Worm (Caenorhabditis elegans) whole organism, L1 larva: ENCODE measurements around the gene F47C12.8.

Experiments
- C04F5.9 ChIP-seq: sonication (generic microtip); optimal IDR thresholded peaks from 2 replicates; lab custom pipeline; 2016; ENCODE audit warnings: missing genetic modification characterization, missing compliant biosample characterization
- C16A3.4 ChIP-seq: fragments of 150-350 bp; optimal IDR thresholded peaks from 2 replicates; lab custom pipeline; 2014; ENCODE audit warnings: missing biosample characterization, missing genetic modification characterization
- F16B12.6 ChIP-seq: fragments of 150-350 bp; optimal IDR thresholded peaks from 2 replicates; lab custom pipeline; 2014; ENCODE audit warnings: missing biosample characterization, missing genetic modification characterization
- Y116A8C.19 ChIP-seq: sonication (generic microtip); optimal IDR thresholded peaks from 2 replicates; lab custom pipeline; 2016; ENCODE audit warnings: missing compliant biosample characterization, missing genetic modification characterization, borderline replicate concordance
- ama-1 ChIP-seq: fragments of 150-350 bp; optimal IDR thresholded peaks from 2 replicates; lab custom pipeline; 2014
- ceh-63 ChIP-seq: fragments of 200-800 bp; sonication (Bioruptor generic); optimal IDR thresholded peaks from 2 replicates; lab custom pipeline; 2018; ENCODE audit warnings: mild to moderate bottlenecking, missing genetic modification characterization, missing compliant biosample characterization
- ceh-8 ChIP-seq: fragments of 200-800 bp; sonication (Bioruptor generic); optimal IDR thresholded peaks from 2 replicates; lab custom pipeline; 2018; ENCODE audit warnings: mild to moderate bottlenecking, missing genetic modification characterization, moderate library complexity, missing compliant biosample characterization
- ces-1 ChIP-seq: fragments of 150-350 bp; optimal IDR thresholded peaks from 2 replicates; lab custom pipeline; 2014; ENCODE audit warnings: missing biosample characterization, missing genetic modification reagents, missing genetic modification characterization
- dpl-1 ChIP-seq, 3 experiments: fragments of 150-350 bp in 2 of 3; sonication (generic microtip) in 1 of 3; optimal IDR thresholded peaks; 2 replicates each; lab custom pipeline; 2014 to 2017; ENCODE audit warnings: missing biosample characterization in 3 of 3, missing genetic modification characterization in 3 of 3, missing genetic modification reagents in 3 of 3
- dsc-1 ChIP-seq: sonication (generic microtip); optimal IDR thresholded peaks from 2 replicates; lab custom pipeline; 2016; ENCODE audit warnings: mild to moderate bottlenecking, missing genetic modification characterization, missing compliant biosample characterization
- efl-3 ChIP-seq: fragments of 200-800 bp; sonication (Bioruptor generic); optimal IDR thresholded peaks from 2 replicates; lab custom pipeline; 2018; ENCODE audit warnings: mild to moderate bottlenecking, missing genetic modification characterization, missing compliant biosample characterization
- egl-13 ChIP-seq: sonication (generic microtip); optimal IDR thresholded peaks from 2 replicates; lab custom pipeline; 2016; ENCODE audit warnings: missing genotype, missing genetic modification reagents, missing genetic modification characterization, missing compliant biosample characterization
- elt-2 ChIP-seq: sonication (generic microtip); optimal IDR thresholded peaks from 2 replicates; lab custom pipeline; 2016; ENCODE audit warnings: missing genetic modification characterization, mild to moderate bottlenecking, inconsistent platforms, missing compliant biosample characterization, missing genetic modification reagents
- ets-5 ChIP-seq: fragments of 200-800 bp; sonication (Bioruptor generic); IDR thresholded peaks from 2 replicates; pipeline ENCODE4 v1.3.6; 2022; ENCODE audit warnings: missing genetic modification characterization, missing compliant biosample characterization
- fos-1 ChIP-seq: fragments of 150-350 bp; optimal IDR thresholded peaks from 2 replicates; lab custom pipeline; 2014; ENCODE audit warnings: missing biosample characterization, missing genetic modification characterization
- grh-1 ChIP-seq: fragments of 200-800 bp; sonication (Bioruptor generic); IDR thresholded peaks from 2 replicates; pipeline ENCODE4 v1.3.6; 2022; ENCODE audit warnings: missing genetic modification reagents, missing genetic modification characterization, missing compliant biosample characterization
- hlh-17 ChIP-seq: fragments of 200-800 bp; sonication (Bioruptor generic); optimal IDR thresholded peaks from 2 replicates; lab custom pipeline; 2018; ENCODE audit warnings: missing genetic modification characterization, mild to moderate bottlenecking, missing compliant biosample characterization, moderate library complexity, borderline replicate concordance
- hlh-4 ChIP-seq: sonication (generic microtip); optimal IDR thresholded peaks from 2 replicates; lab custom pipeline; 2016; ENCODE audit warnings: mild to moderate bottlenecking, missing genetic modification characterization, missing compliant biosample characterization
- hpl-2 ChIP-seq: fragments of 150-350 bp; optimal IDR thresholded peaks from 2 replicates; lab custom pipeline; 2014; ENCODE audit warnings: missing biosample characterization, missing genetic modification reagents, missing genetic modification characterization
- isw-1 ChIP-seq: fragments of 200-800 bp; sonication (Bioruptor generic); IDR thresholded peaks from 2 replicates; pipeline ENCODE4 v1.3.6; 2022; ENCODE audit warnings: missing genetic modification characterization, missing compliant biosample characterization
- jun-1 ChIP-seq: fragments of 150-350 bp; optimal IDR thresholded peaks from 2 replicates; lab custom pipeline; 2014; ENCODE audit warnings: missing biosample characterization, missing genetic modification reagents, missing genetic modification characterization
- lin-13 ChIP-seq: fragments of 150-350 bp; optimal IDR thresholded peaks from 2 replicates; lab custom pipeline; 2014; ENCODE audit warnings: missing biosample characterization, missing genetic modification reagents, missing genetic modification characterization
- lin-15B ChIP-seq: fragments of 150-350 bp; sonication (generic microtip); optimal IDR thresholded peaks from 3 replicates; lab custom pipeline; 2014; ENCODE audit warnings: missing biosample characterization, missing genetic modification characterization
- lin-39 ChIP-seq: fragments of 150-350 bp; optimal IDR thresholded peaks from 2 replicates; lab custom pipeline; 2014; ENCODE audit warnings: missing biosample characterization, missing genetic modification reagents, missing genetic modification characterization
- lir-3 ChIP-seq: sonication (generic microtip); optimal IDR thresholded peaks from 2 replicates; lab custom pipeline; 2016; ENCODE audit warnings: mild to moderate bottlenecking, missing genetic modification characterization, moderate library complexity, missing compliant biosample characterization; ENCODE audit not compliant: poor library complexity
- lsy-2 ChIP-seq, 2 experiments: fragments of 150-350 bp; optimal IDR thresholded peaks; 2 replicates each; lab custom pipeline; 2014; ENCODE audit warnings: missing biosample characterization in 2 of 2, missing genetic modification characterization in 2 of 2
- mdl-1 ChIP-seq, 2 experiments: fragments of 150-350 bp; optimal IDR thresholded peaks; 2 replicates each; lab custom pipeline; 2014 to 2017; ENCODE audit warnings: missing biosample characterization in 2 of 2, missing genetic modification characterization in 2 of 2, inconsistent platforms in 1 of 2
- nhr-11 ChIP-seq: fragments of 150-350 bp; optimal IDR thresholded peaks from 2 replicates; lab custom pipeline; 2014; ENCODE audit warnings: missing biosample characterization, missing genetic modification characterization
- nhr-12 ChIP-seq: sonication (generic microtip); optimal IDR thresholded peaks from 2 replicates; lab custom pipeline; 2017; ENCODE audit warnings: missing biosample characterization, missing genetic modification characterization
- nhr-19 ChIP-seq: fragments of 200-800 bp; sonication (Bioruptor generic); conservative IDR thresholded peaks from 2 replicates; pipeline ENCODE4 v1.3.6; 2022; ENCODE audit warnings: missing genetic modification characterization, missing compliant biosample characterization
- nhr-20 ChIP-seq: sonication (generic microtip); optimal IDR thresholded peaks from 2 replicates; lab custom pipeline; 2016; ENCODE audit warnings: mild to moderate bottlenecking, missing genetic modification characterization, missing compliant biosample characterization
- nhr-47 ChIP-seq: sonication (generic microtip); optimal IDR thresholded peaks from 2 replicates; lab custom pipeline; 2016; ENCODE audit warnings: mild to moderate bottlenecking, missing genetic modification characterization, moderate library complexity, missing compliant biosample characterization
- nhr-77 ChIP-seq: fragments of 150-350 bp; optimal IDR thresholded peaks from 2 replicates; lab custom pipeline; 2014; ENCODE audit warnings: missing biosample characterization, missing genetic modification characterization
- nhr-90 ChIP-seq: sonication (generic microtip); optimal IDR thresholded peaks from 2 replicates; lab custom pipeline; 2016; ENCODE audit warnings: mild to moderate bottlenecking, missing genetic modification characterization, missing compliant biosample characterization; ENCODE audit not compliant: poor library complexity
- pag-3 ChIP-seq: sonication (generic microtip); optimal IDR thresholded peaks from 2 replicates; lab custom pipeline; 2017; ENCODE audit warnings: missing genetic modification characterization, mild to moderate bottlenecking, missing compliant biosample characterization, antibody characterized with exemption, borderline replicate concordance; ENCODE audit not compliant: insufficient read depth
- pqm-1 ChIP-seq: sonication (generic microtip); optimal IDR thresholded peaks from 3 replicates; lab custom pipeline; 2017; ENCODE audit warnings: missing biosample characterization, missing genetic modification characterization
- rnt-1 ChIP-seq: sonication (generic microtip); optimal IDR thresholded peaks from 2 replicates; lab custom pipeline; 2016; ENCODE audit warnings: mild to moderate bottlenecking, missing genetic modification characterization, moderate library complexity, missing compliant biosample characterization
- snu-23 ChIP-seq: sonication (generic microtip); optimal IDR thresholded peaks from 2 replicates; lab custom pipeline; 2016; ENCODE audit warnings: missing genetic modification characterization, missing compliant biosample characterization
- sptf-1 ChIP-seq: fragments of 150-350 bp; optimal IDR thresholded peaks from 2 replicates; lab custom pipeline; 2014; ENCODE audit warnings: missing biosample characterization, missing genetic modification characterization
- sup-37 ChIP-seq: fragments of 200-800 bp; sonication (Bioruptor generic); optimal IDR thresholded peaks from 2 replicates; lab custom pipeline; 2018; ENCODE audit warnings: mild to moderate bottlenecking, missing genetic modification characterization, missing compliant biosample characterization
- swsn-7 ChIP-seq: sonication (generic microtip); optimal IDR thresholded peaks from 2 replicates; lab custom pipeline; 2016; ENCODE audit warnings: missing genetic modification characterization, missing compliant biosample characterization
- unc-130 ChIP-seq: fragments of 150-350 bp; optimal IDR thresholded peaks from 2 replicates; lab custom pipeline; 2017; ENCODE audit warnings: missing biosample characterization, missing genetic modification characterization, inconsistent platforms
- unc-62 ChIP-seq: fragments of 150-350 bp; optimal IDR thresholded peaks from 2 replicates; lab custom pipeline; 2014; ENCODE audit warnings: missing biosample characterization, missing genetic modification reagents, missing genetic modification characterization
- unc-86 ChIP-seq: sonication (generic microtip); optimal IDR thresholded peaks from 2 replicates; lab custom pipeline; 2016; ENCODE audit warnings: missing genetic modification characterization, missing compliant biosample characterization
- zag-1 ChIP-seq: fragments of 150-350 bp; optimal IDR thresholded peaks from 2 replicates; lab custom pipeline; 2014; ENCODE audit warnings: missing biosample characterization, missing genetic modification characterization

Gene F47C12.8

ce11 chrIV:4019836-4020235 is 21.4 kb upstream of the F47C12.8 start (continued):
- TF ChIP-seq hlh-17 (GFP tag; lab: Kevin White, UChicago) (no peak), C04F5.9 (peak; percentile 5), ceh-63 (GFP tag; lab: Kevin White, UChicago) (no peak), unc-130 (peak; percentile 8), nhr-77 (tag; lab: Kevin White, UChicago) (peak; percentile 28), nhr-12 (tag; lab: Kevin White, UChicago) (no peak), egl-13 (tag; lab: Kevin White, UChicago) (peak; percentile 16), mdl-1 (tag; optimal IDR thresholded peaks at IDR 0.05; lab: Kevin White, UChicago) (peak in 1 of 2 experiments; percentile 71), nhr-90 (tag; lab: Kevin White, UChicago) (peak; percentile 3), dsc-1 (peak; percentile 76), Y116A8C.19 (tag; lab: Kevin White, UChicago) (no peak), unc-62 (GFP tag; lab: Kevin White, UChicago) (no peak), unc-86 (tag; lab: Kevin White, UChicago) (peak; percentile 67), elt-2 (tag; lab: Kevin White, UChicago) (no peak), lin-13 (GFP tag; lab: Kevin White, UChicago) (peak; percentile 51), jun-1 (tag; lab: Kevin White, UChicago) (peak; percentile 47), C16A3.4 (tag; lab: Kevin White, UChicago) (peak; percentile 62), dpl-1 (GFP tag; optimal IDR thresholded peaks at IDR 0.05; lab: Kevin White, UChicago) (peak; percentile 18 to 51 (median 44)), isw-1 (GFP tag; lab: Robert Waterston, UW) (peak; percentile 31; the same call in 1 of the 2 replicates), pqm-1 (tag; lab: Kevin White, UChicago) (no peak), sptf-1 (tag; lab: Kevin White, UChicago) (no peak), ces-1 (GFP tag; lab: Kevin White, UChicago) (no peak), nhr-47 (tag; lab: Kevin White, UChicago) (peak; percentile 68), snu-23 (GFP tag; lab: Kevin White, UChicago) (peak; percentile 82), zag-1 (tag; lab: Kevin White, UChicago) (peak; percentile 32), sup-37 (no peak), nhr-20 (tag; lab: Kevin White, UChicago) (peak; percentile 60), lir-3 (tag; lab: Kevin White, UChicago) (no peak), ceh-8 (GFP tag; lab: Kevin White, UChicago) (peak; percentile 36), grh-1 (GFP tag; lab: Robert Waterston, UW) (no peak), rnt-1 (tag; lab: Kevin White, UChicago) (peak; percentile 75), lsy-2 (tag; optimal IDR thresholded peaks at IDR 0.05; lab: Kevin White, UChicago) (peak; percentile 57 to 87), lin-39 (tag; lab: Kevin White, UChicago) (peak; percentile 1), nhr-11 (peak; percentile 33), swsn-7 (tag; lab: Kevin White, UChicago) (peak; percentile 62), hpl-2 (no peak), efl-3 (GFP tag; lab: Kevin White, UChicago) (no peak), F16B12.6 (tag; lab: Kevin White, UChicago) (no peak), ets-5 (GFP tag; lab: Robert Waterston, UW) (no peak), pag-3 (tag; lab: Kevin White, UChicago) (peak; percentile 91), hlh-4 (tag; lab: Kevin White, UChicago) (no peak), fos-1 (peak; percentile 56), ama-1 (lab: Kevin White, UChicago) (no peak), lin-15B (tag; lab: Kevin White, UChicago) (no peak), nhr-19 (peak; percentile 51)
